Worm (Caenorhabditis elegans) whole organism, L4 larva: ENCODE data around the gene sdc-1.
A peak's percentile ranks its signal among the peaks of the same experiment; 100 is the strongest.

Source experiments
- D1046.2 ChIP-seq: fragments of 200-800 bp; sonication (Bioruptor generic); IDR thresholded peaks from 2 replicates; pipeline ENCODE4 v1.3.6; 2022; ENCODE audit warnings: missing genetic modification characterization, missing compliant biosample characterization
- F10B5.3 ChIP-seq: sonication (generic microtip); optimal IDR thresholded peaks from 2 replicates; lab custom pipeline; 2016; ENCODE audit warnings: mild to moderate bottlenecking, missing genetic modification characterization, missing compliant biosample characterization
- F37D6.2 ChIP-seq: sonication (generic microtip); optimal IDR thresholded peaks from 2 replicates; lab custom pipeline; 2016; ENCODE audit warnings: mild to moderate bottlenecking, missing genetic modification characterization, missing compliant biosample characterization
- T26A8.4 ChIP-seq: fragments of 200-800 bp; sonication (Bioruptor generic); IDR thresholded peaks from 2 replicates; pipeline ENCODE4 v1.3.6; 2022; ENCODE audit warnings: missing genetic modification characterization, missing compliant biosample characterization
- Y48G9A.11 ChIP-seq: fragments of 200-800 bp; sonication (Bioruptor generic); IDR thresholded peaks from 2 replicates; pipeline ENCODE4 v1.3.6; 2022; ENCODE audit warnings: missing genetic modification reagents, missing genetic modification characterization, missing compliant biosample characterization
- ZK546.5 ChIP-seq, 2 experiments: sonication (generic microtip); optimal IDR thresholded peaks; 2 replicates each; lab custom pipeline; 2017; ENCODE audit warnings: missing biosample characterization in 2 of 2, missing genetic modification characterization in 2 of 2
- aly-2 ChIP-seq: sonication (generic microtip); optimal IDR thresholded peaks from 2 replicates; lab custom pipeline; 2018; ENCODE audit warnings: missing biosample characterization, missing genetic modification characterization
- ama-1 ChIP-seq: fragments of 150-350 bp; optimal IDR thresholded peaks from 2 replicates; lab custom pipeline; 2014; ENCODE audit warnings: inconsistent platforms, mixed read lengths
- arid-1 ChIP-seq: fragments of 200-800 bp; sonication (Bioruptor generic); conservative IDR thresholded peaks from 2 replicates; pipeline ENCODE4 v1.3.6; 2022; ENCODE audit warnings: missing genetic modification reagents, missing genetic modification characterization, missing compliant biosample characterization
- attf-4 ChIP-seq: sonication (generic microtip); optimal IDR thresholded peaks from 3 replicates; lab custom pipeline; 2017; ENCODE audit warnings: missing biosample characterization, missing genetic modification characterization
- ceh-20 ChIP-seq: fragments of 200-800 bp; sonication (Bioruptor generic); IDR thresholded peaks from 2 replicates; pipeline ENCODE4 v1.3.6; 2022; ENCODE audit warnings: missing genetic modification reagents, missing genetic modification characterization, missing compliant biosample characterization
- ceh-28 ChIP-seq: fragments of 150-350 bp; optimal IDR thresholded peaks from 2 replicates; lab custom pipeline; 2014; ENCODE audit warnings: missing biosample characterization, missing genetic modification reagents, missing genetic modification characterization
- ceh-32 ChIP-seq: sonication (generic microtip); optimal IDR thresholded peaks from 2 replicates; lab custom pipeline; 2016; ENCODE audit warnings: mild to moderate bottlenecking, missing genetic modification characterization, missing compliant biosample characterization; ENCODE audit not compliant: poor library complexity
- ceh-62 ChIP-seq: sonication (generic microtip); optimal IDR thresholded peaks from 2 replicates; lab custom pipeline; 2017; ENCODE audit warnings: missing biosample characterization, missing genetic modification characterization
- ces-1 ChIP-seq: fragments of 150-350 bp; sonication (generic microtip); optimal IDR thresholded peaks from 4 replicates; lab custom pipeline; 2014; ENCODE audit warnings: missing biosample characterization, missing genetic modification reagents, missing genetic modification characterization
- ctbp-1 ChIP-seq: fragments of 200-800 bp; sonication (Bioruptor generic); IDR thresholded peaks from 2 replicates; pipeline ENCODE4 v1.3.6; 2022; ENCODE audit warnings: missing genetic modification reagents, missing genetic modification characterization, missing compliant biosample characterization
- daf-12 ChIP-seq: fragments of 150-350 bp; optimal IDR thresholded peaks from 2 replicates; lab custom pipeline; 2014; ENCODE audit warnings: missing biosample characterization, missing genetic modification reagents, missing genetic modification characterization
- daf-16 ChIP-seq, 3 experiments: sonication (generic microtip); optimal IDR thresholded peaks; 2 replicates each; lab custom pipeline; 2016 to 2017; ENCODE audit warnings: missing genetic modification characterization in 3 of 3, missing genetic modification reagents in 3 of 3, mild to moderate bottlenecking in 2 of 3, missing compliant biosample characterization in 2 of 3, missing biosample characterization in 1 of 3, moderate library complexity in 1 of 3
- dmd-8 ChIP-seq: fragments of 200-800 bp; sonication (Bioruptor generic); IDR thresholded peaks from 2 replicates; pipeline ENCODE4 v1.3.6; 2022; ENCODE audit warnings: missing genetic modification characterization, missing compliant biosample characterization
- dpl-1 ChIP-seq: fragments of 150-350 bp; optimal IDR thresholded peaks from 2 replicates; lab custom pipeline; 2014; ENCODE audit warnings: missing biosample characterization, missing genetic modification reagents, missing genetic modification characterization
- duxl-1 ChIP-seq: sonication (generic microtip); optimal IDR thresholded peaks from 2 replicates; lab custom pipeline; 2016; ENCODE audit warnings: mild to moderate bottlenecking, missing genetic modification characterization, moderate library complexity, missing compliant biosample characterization; ENCODE audit not compliant: poor library complexity
- dve-1 ChIP-seq: sonication (generic microtip); optimal IDR thresholded peaks from 2 replicates; lab custom pipeline; 2017; ENCODE audit warnings: antibody characterized with exemption, mild to moderate bottlenecking, missing genetic modification characterization, missing compliant biosample characterization; ENCODE audit not compliant: insufficient read depth
- egl-43 ChIP-seq: fragments of 200-800 bp; sonication (Bioruptor generic); IDR thresholded peaks from 2 replicates; pipeline ENCODE4 v1.3.6; 2022; ENCODE audit warnings: missing genetic modification reagents, missing genetic modification characterization, missing compliant biosample characterization
- hif-1 ChIP-seq, 2 experiments: sonication (generic microtip); optimal IDR thresholded peaks; 2 replicates each; lab custom pipeline; 2016 to 2017; ENCODE audit warnings: missing compliant biosample characterization in 2 of 2, missing genetic modification characterization in 2 of 2, missing genetic modification reagents in 2 of 2, missing genotype in 2 of 2, mild to moderate bottlenecking in 1 of 2
- hlh-11 ChIP-seq: fragments of 200-800 bp; sonication (Bioruptor generic); optimal IDR thresholded peaks from 2 replicates; lab custom pipeline; 2018; ENCODE audit warnings: mild to moderate bottlenecking, missing genetic modification characterization, missing compliant biosample characterization
- hmg-1.1 ChIP-seq: fragments of 200-800 bp; sonication (Bioruptor generic); IDR thresholded peaks from 2 replicates; pipeline ENCODE4 v1.3.6; 2022; ENCODE audit warnings: missing genetic modification reagents, missing genetic modification characterization, missing compliant biosample characterization
- jun-1 ChIP-seq: fragments of 150-350 bp; optimal IDR thresholded peaks from 2 replicates; lab custom pipeline; 2014; ENCODE audit warnings: missing biosample characterization, missing genetic modification reagents, missing genetic modification characterization
- lim-7 ChIP-seq: fragments of 200-800 bp; sonication (Bioruptor generic); IDR thresholded peaks from 2 replicates; pipeline ENCODE4 v1.3.6; 2022; ENCODE audit warnings: missing genetic modification characterization, missing compliant biosample characterization
- lin-1 ChIP-seq: fragments of 200-800 bp; sonication (Bioruptor generic); IDR thresholded peaks from 2 replicates; pipeline ENCODE4 v1.3.6; 2022; ENCODE audit warnings: missing genetic modification reagents, missing genetic modification characterization, missing compliant biosample characterization
- lin-13 ChIP-seq: fragments of 150-350 bp; optimal IDR thresholded peaks from 2 replicates; lab custom pipeline; 2014; ENCODE audit warnings: missing biosample characterization, missing genetic modification reagents, missing genetic modification characterization
- lin-38 ChIP-seq: fragments of 200-800 bp; sonication (Bioruptor generic); IDR thresholded peaks from 2 replicates; pipeline ENCODE4 v1.3.6; 2022; ENCODE audit warnings: missing genetic modification reagents, missing genetic modification characterization, missing compliant biosample characterization
- lir-3 ChIP-seq: sonication (generic microtip); optimal IDR thresholded peaks from 2 replicates; lab custom pipeline; 2016; ENCODE audit warnings: mild to moderate bottlenecking, missing genetic modification characterization, missing compliant biosample characterization
- lsy-2 ChIP-seq, 2 experiments: fragments of 150-350 bp in 1 of 2; sonication (generic microtip) in 1 of 2; optimal IDR thresholded peaks; 2 replicates each; lab custom pipeline; 2014 to 2017; ENCODE audit warnings: missing biosample characterization in 2 of 2, missing genetic modification characterization in 2 of 2
- mdt-29 ChIP-seq: fragments of 200-800 bp; sonication (Bioruptor generic); IDR thresholded peaks from 2 replicates; pipeline ENCODE4 v1.3.6; 2022; ENCODE audit warnings: missing genetic modification reagents, missing genetic modification characterization, missing compliant biosample characterization
- nhr-102 ChIP-seq: sonication (generic microtip); optimal IDR thresholded peaks from 2 replicates; lab custom pipeline; 2016; ENCODE audit warnings: mild to moderate bottlenecking, missing genetic modification characterization, moderate library complexity, missing compliant biosample characterization
- nhr-111 ChIP-seq: fragments of 200-800 bp; sonication (Bioruptor generic); optimal IDR thresholded peaks from 2 replicates; lab custom pipeline; 2018; ENCODE audit warnings: mild to moderate bottlenecking, missing genetic modification characterization, missing compliant biosample characterization
- nhr-42 ChIP-seq: fragments of 200-800 bp; sonication (Bioruptor generic); IDR thresholded peaks from 2 replicates; pipeline ENCODE4 v1.3.6; 2022; ENCODE audit warnings: missing genetic modification characterization, missing compliant biosample characterization
- nhr-48 ChIP-seq: sonication (generic microtip); optimal IDR thresholded peaks from 2 replicates; lab custom pipeline; 2016; ENCODE audit warnings: mild to moderate bottlenecking, missing genetic modification characterization, missing compliant biosample characterization
- nhr-77 ChIP-seq: fragments of 150-350 bp; optimal IDR thresholded peaks from 2 replicates; lab custom pipeline; 2014; ENCODE audit warnings: missing biosample characterization, missing genetic modification characterization
- pha-4 ChIP-seq, 2 experiments: fragments of 150-350 bp in 1 of 2; fragments of 200-800 bp in 1 of 2; sonication (Bioruptor generic) in 1 of 2; IDR thresholded peaks in 1 of 2; optimal IDR thresholded peaks in 1 of 2; 2 replicates each; pipeline versions ENCODE4 v1.3.6 to Lab custom; 2014 to 2022; ENCODE audit warnings: missing genetic modification characterization in 2 of 2, missing genetic modification reagents in 2 of 2, missing biosample characterization in 1 of 2, missing compliant biosample characterization in 1 of 2
- rbr-2 ChIP-seq: sonication (generic microtip); optimal IDR thresholded peaks from 2 replicates; lab custom pipeline; 2016; ENCODE audit warnings: missing genotype, missing genetic modification characterization, missing compliant biosample characterization
- sdz-12 ChIP-seq: fragments of 200-800 bp; sonication (Bioruptor generic); optimal IDR thresholded peaks from 2 replicates; lab custom pipeline; 2018; ENCODE audit warnings: mild to moderate bottlenecking, missing genetic modification characterization, missing compliant biosample characterization
- set-16 ChIP-seq: fragments of 200-800 bp; sonication (Bioruptor generic); IDR thresholded peaks from 2 replicates; pipeline ENCODE4 v1.3.6; 2022; ENCODE audit warnings: missing genetic modification reagents, missing genetic modification characterization, missing compliant biosample characterization
- skn-1 ChIP-seq: fragments of 150-350 bp; optimal IDR thresholded peaks from 2 replicates; lab custom pipeline; 2014; ENCODE audit warnings: missing biosample characterization, missing genetic modification characterization
- snpc-1.2 ChIP-seq: fragments of 200-800 bp; sonication (Bioruptor generic); IDR thresholded peaks from 2 replicates; pipeline ENCODE4 v1.3.6; 2022; ENCODE audit warnings: missing genetic modification reagents, missing genetic modification characterization, missing compliant biosample characterization
- spr-1 ChIP-seq: sonication (generic microtip); optimal IDR thresholded peaks from 2 replicates; lab custom pipeline; 2016; ENCODE audit warnings: mild to moderate bottlenecking, missing genetic modification characterization, missing compliant biosample characterization
- tag-97 ChIP-seq: fragments of 200-800 bp; sonication (Bioruptor generic); IDR thresholded peaks from 2 replicates; pipeline ENCODE4 v1.3.6; 2022; ENCODE audit warnings: missing genetic modification characterization, missing compliant biosample characterization
- zip-11 ChIP-seq: fragments of 200-800 bp; sonication (Bioruptor generic); IDR thresholded peaks from 2 replicates; pipeline ENCODE4 v1.3.6; 2022; ENCODE audit warnings: missing genetic modification characterization, missing compliant biosample characterization
- zip-2 ChIP-seq: fragments of 150-350 bp; optimal IDR thresholded peaks from 2 replicates; lab custom pipeline; 2014; ENCODE audit warnings: missing biosample characterization, missing genetic modification characterization
- ztf-7 ChIP-seq: fragments of 150-350 bp; optimal IDR thresholded peaks from 2 replicates; lab custom pipeline; 2014; ENCODE audit warnings: missing biosample characterization, missing genetic modification characterization

Gene sdc-1

DNA sequence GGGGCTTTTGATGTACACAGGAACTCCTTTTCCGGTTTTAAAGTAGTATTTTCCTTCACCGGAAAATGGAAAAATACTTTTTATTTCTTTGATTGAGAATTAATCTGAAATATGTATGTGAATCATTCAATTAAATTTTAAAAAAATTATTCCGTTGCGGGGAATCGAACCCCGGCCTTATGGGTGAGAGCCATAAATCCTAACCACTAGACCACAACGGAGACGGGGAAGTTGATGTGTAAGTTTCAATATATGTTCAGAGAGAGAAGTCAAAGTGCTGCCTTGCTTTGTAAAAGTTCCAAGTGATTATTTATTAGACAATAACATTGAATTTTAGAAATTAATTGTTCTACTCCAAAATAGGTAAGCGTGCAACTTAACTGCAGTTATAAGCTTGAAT is 4.4 kb upstream of the sdc-1 start (continued):
- TF ChIP-seq F10B5.3 (tag; lab: Kevin White, UChicago) (no peak), sdz-12 (GFP tag; lab: Kevin White, UChicago) (no peak), duxl-1 (tag; lab: Kevin White, UChicago) (peak; percentile 53), ces-1 (GFP tag; lab: Kevin White, UChicago) (no peak), nhr-42 (GFP tag; lab: Robert Waterston, UW) (no peak), lsy-2 (tag; optimal IDR thresholded peaks at IDR 0.05; lab: Kevin White, UChicago) (no peak), Y48G9A.11 (0 out of 2 replicates have a peak, but pooled peaks have one; percentile 52), zip-11 (GFP tag; lab: Robert Waterston, UW) (0 out of 2 replicates have a peak, but pooled peaks have one; percentile 51), zip-2 (no peak), hmg-1.1 (GFP tag; lab: Robert Waterston, UW) (peak; percentile 63; the same call in 1 of the 2 replicates), arid-1 (GFP tag; lab: Robert Waterston, UW) (peak; percentile 80), nhr-77 (tag; lab: Kevin White, UChicago) (no peak), hlh-11 (peak; percentile 43), dpl-1 (GFP tag; lab: Kevin White, UChicago) (peak; percentile 4), spr-1 (tag; lab: Kevin White, UChicago) (peak; percentile 4), ceh-32 (tag; lab: Kevin White, UChicago) (no peak), lin-38 (GFP tag; lab: Robert Waterston, UW) (no peak; the same call in 1 of the 2 replicates), F37D6.2 (tag; lab: Kevin White, UChicago) (peak; percentile 11), jun-1 (no peak), T26A8.4 (GFP tag; lab: Robert Waterston, UW) (peak; percentile 45; the same call in 1 of the 2 replicates), nhr-102 (tag; lab: Kevin White, UChicago) (peak; percentile 27), daf-12 (no peak), lin-1 (GFP tag; lab: Robert Waterston, UW) (no peak), ama-1 (lab: Kevin White, UChicago) (no peak), hif-1 (tag; optimal IDR thresholded peaks at IDR 0.05; lab: Kevin White, UChicago) (peak in 1 of 2 experiments; percentile 4), ztf-7 (tag; lab: Kevin White, UChicago) (peak; percentile 18), nhr-111 (GFP tag; lab: Kevin White, UChicago) (no peak), tag-97 (GFP tag; lab: Robert Waterston, UW) (no peak), attf-4 (no peak), ZK546.5 (tag; optimal IDR thresholded peaks at IDR 0.05; lab: Kevin White, UChicago) (no peak), set-16 (GFP tag; lab: Robert Waterston, UW) (no peak), egl-43 (GFP tag; lab: Robert Waterston, UW) (peak; percentile 83), rbr-2 (tag; lab: Kevin White, UChicago) (peak; percentile 35), nhr-48 (tag; lab: Kevin White, UChicago) (peak; percentile 33), skn-1 (tag; lab: Kevin White, UChicago) (no peak), D1046.2 (GFP tag; lab: Robert Waterston, UW) (no peak), snpc-1.2 (GFP tag; lab: Robert Waterston, UW) (peak; percentile 75), dmd-8 (peak; percentile 70; the same call in 1 of the 2 replicates), lin-13 (GFP tag; lab: Kevin White, UChicago) (peak; percentile 42), ceh-20 (GFP tag; lab: Robert Waterston, UW) (peak; percentile 22; the same call in 1 of the 2 replicates), aly-2 (tag; lab: Kevin White, UChicago) (no peak), dve-1 (tag; lab: Kevin White, UChicago) (peak; percentile 65), mdt-29 (no peak), pha-4 (GFP tag; IDR thresholded peaks at IDR 0.05; lab: Robert Waterston, UW) (peak; percentile 79; the same call in 1 of the 2 replicates), pha-4 (tag; optimal IDR thresholded peaks at IDR 0.05; lab: Kevin White, UChicago) (no peak), lir-3 (peak; percentile 49), ceh-28 (tag; lab: Kevin White, UChicago) (no peak), daf-16 (GFP tag; optimal IDR thresholded peaks at IDR 0.05; lab: Kevin White, UChicago) (peak; percentile 41 to 86), daf-16 (tag; optimal IDR thresholded peaks at IDR 0.05; lab: Kevin White, UChicago) (peak; percentile 56), lim-7 (GFP tag; lab: Robert Waterston, UW) (peak; percentile 86), ctbp-1 (GFP tag; lab: Robert Waterston, UW) (peak; percentile 63), ceh-62 (tag; lab: Kevin White, UChicago) (no peak)
